Worm (Caenorhabditis elegans) whole organism, young adult: Measurements from ENCODE around the gene C25E10.5.

Source experiments
- B0019.2 ChIP-seq: fragments of 200-800 bp; sonication (Bioruptor generic); conservative IDR thresholded peaks from 2 replicates; pipeline ENCODE4 v1.3.6; 2022; ENCODE audit warnings: missing genetic modification reagents, missing genetic modification characterization, missing compliant biosample characterization
- B0035.1 ChIP-seq: sonication (generic microtip); optimal IDR thresholded peaks from 2 replicates; lab custom pipeline; 2016; ENCODE audit warnings: missing genetic modification characterization, mild to moderate bottlenecking, missing compliant biosample characterization, missing genotype, missing genetic modification reagents
- B0261.1 ChIP-seq: sonication (generic microtip); optimal IDR thresholded peaks from 2 replicates; lab custom pipeline; 2016; ENCODE audit warnings: mild to moderate bottlenecking, missing genetic modification characterization, moderate library complexity, missing compliant biosample characterization
- B0336.3 ChIP-seq: fragments of 200-800 bp; sonication (Bioruptor generic); IDR thresholded peaks from 2 replicates; pipeline ENCODE4 v1.3.6; 2022; ENCODE audit warnings: missing genetic modification characterization, missing compliant biosample characterization
- C06A6.2 ChIP-seq: fragments of 200-800 bp; sonication (Bioruptor generic); conservative IDR thresholded peaks from 2 replicates; pipeline ENCODE4 v1.3.6; 2022; ENCODE audit warnings: missing genetic modification characterization, missing compliant biosample characterization
- K11D2.4 ChIP-seq: fragments of 200-800 bp; sonication (Bioruptor generic); IDR thresholded peaks from 2 replicates; pipeline ENCODE4 v1.3.6; 2022; ENCODE audit warnings: missing genetic modification reagents, missing genetic modification characterization, missing compliant biosample characterization
- ama-1 ChIP-seq, 3 experiments: fragments of 150-350 bp in 1 of 3; sonication (generic microtip) in 2 of 3; optimal IDR thresholded peaks; 2 replicates each; lab custom pipeline; 2014 to 2018; ENCODE audit warnings: missing biosample characterization in 2 of 3, missing genetic modification characterization in 2 of 3, missing genetic modification reagents in 2 of 3
- aptf-2 ChIP-seq: fragments of 200-800 bp; sonication (Bioruptor generic); conservative IDR thresholded peaks from 2 replicates; pipeline ENCODE4 v1.3.6; 2022; ENCODE audit warnings: missing genetic modification reagents, missing genetic modification characterization, missing compliant biosample characterization
- athp-1 ChIP-seq: sonication (generic microtip); optimal IDR thresholded peaks from 2 replicates; lab custom pipeline; 2017; ENCODE audit warnings: mild to moderate bottlenecking, missing genetic modification characterization, missing compliant biosample characterization
- ccch-3 ChIP-seq: fragments of 200-800 bp; sonication (Bioruptor generic); optimal IDR thresholded peaks from 2 replicates; lab custom pipeline; 2018; ENCODE audit warnings: mild to moderate bottlenecking, missing genetic modification characterization, missing compliant biosample characterization
- efl-1 ChIP-seq: fragments of 150-350 bp; optimal IDR thresholded peaks from 2 replicates; lab custom pipeline; 2014; ENCODE audit warnings: missing biosample characterization, missing genetic modification reagents, missing genetic modification characterization
- egrh-3 ChIP-seq: fragments of 200-800 bp; sonication (Bioruptor generic); IDR thresholded peaks from 2 replicates; pipeline ENCODE4 v1.3.6; 2022; ENCODE audit warnings: missing genetic modification reagents, missing genetic modification characterization, missing compliant biosample characterization
- hmg-20 ChIP-seq: fragments of 200-800 bp; sonication (Bioruptor generic); IDR thresholded peaks from 2 replicates; pipeline ENCODE4 v1.3.6; 2022; ENCODE audit warnings: missing genetic modification reagents, missing genetic modification characterization, missing compliant biosample characterization
- lsy-27 ChIP-seq: sonication (generic microtip); optimal IDR thresholded peaks from 2 replicates; lab custom pipeline; 2017; ENCODE audit warnings: missing genetic modification characterization, mild to moderate bottlenecking, missing compliant biosample characterization, antibody characterized with exemption, missing genotype, borderline replicate concordance; ENCODE audit not compliant: insufficient read depth
- madf-6 ChIP-seq: fragments of 200-800 bp; sonication (Bioruptor generic); IDR thresholded peaks from 2 replicates; pipeline ENCODE4 v1.3.6; 2022; ENCODE audit warnings: missing genetic modification reagents, missing genetic modification characterization, missing compliant biosample characterization
- madf-8 ChIP-seq: fragments of 200-800 bp; sonication (Bioruptor generic); conservative IDR thresholded peaks from 2 replicates; pipeline ENCODE4 v1.3.6; 2022; ENCODE audit warnings: missing genetic modification reagents, missing genetic modification characterization, missing compliant biosample characterization
- nfyb-1 ChIP-seq: fragments of 200-800 bp; sonication (Bioruptor generic); IDR thresholded peaks from 2 replicates; pipeline ENCODE4 v1.3.6; 2022; ENCODE audit warnings: missing genetic modification reagents, missing genetic modification characterization, missing compliant biosample characterization
- pha-4 ChIP-seq: fragments of 150-350 bp; sonication (generic microtip); optimal IDR thresholded peaks from 2 replicates; lab custom pipeline; 2014; ENCODE audit warnings: missing biosample characterization, missing genetic modification reagents, missing genetic modification characterization
- repo-1 ChIP-seq: sonication (generic microtip); optimal IDR thresholded peaks from 2 replicates; lab custom pipeline; 2017; ENCODE audit warnings: mild to moderate bottlenecking, missing genetic modification characterization, missing compliant biosample characterization
- rpc-1 ChIP-seq, 2 experiments: fragments of 150-350 bp in 1 of 2; sonication (generic microtip) in 1 of 2; optimal IDR thresholded peaks; 2 replicates each; lab custom pipeline; 2014 to 2018; ENCODE audit warnings: missing biosample characterization in 1 of 2, missing genetic modification characterization in 1 of 2, missing genetic modification reagents in 1 of 2, missing genotype in 1 of 2
- sdz-38 ChIP-seq: sonication (generic microtip); optimal IDR thresholded peaks from 2 replicates; lab custom pipeline; 2016; ENCODE audit warnings: missing genotype, missing genetic modification characterization, missing compliant biosample characterization
- sea-2 ChIP-seq: fragments of 200-800 bp; sonication (Bioruptor generic); IDR thresholded peaks from 2 replicates; pipeline ENCODE4 v1.3.6; 2022; ENCODE audit warnings: missing genetic modification characterization, missing compliant biosample characterization
- snpc-3.4 ChIP-seq: sonication (generic microtip); optimal IDR thresholded peaks from 2 replicates; lab custom pipeline; 2017; ENCODE audit warnings: missing genetic modification characterization, mild to moderate bottlenecking, missing compliant biosample characterization, antibody characterized with exemption, moderate library complexity, missing genotype, missing genetic modification reagents
- tbp1 ChIP-seq: fragments of 200-800 bp; sonication (Bioruptor generic); optimal IDR thresholded peaks from 2 replicates; lab custom pipeline; 2018; ENCODE audit warnings: mild to moderate bottlenecking, missing genetic modification characterization, missing compliant biosample characterization
- tbx-9 ChIP-seq: sonication (generic microtip); optimal IDR thresholded peaks from 2 replicates; lab custom pipeline; 2016; ENCODE audit warnings: borderline replicate concordance, missing genetic modification characterization, inconsistent platforms, missing compliant biosample characterization
- unc-130 ChIP-seq: sonication (generic microtip); optimal IDR thresholded peaks from 2 replicates; lab custom pipeline; 2016; ENCODE audit warnings: missing genetic modification reagents, missing genetic modification characterization, missing compliant biosample characterization
- unc-62 ChIP-seq: fragments of 150-350 bp; optimal IDR thresholded peaks from 2 replicates; lab custom pipeline; 2014; ENCODE audit warnings: missing biosample characterization, missing genetic modification reagents, missing genetic modification characterization
- ztf-22 ChIP-seq: fragments of 200-800 bp; sonication (Bioruptor generic); optimal IDR thresholded peaks from 2 replicates; lab custom pipeline; 2018; ENCODE audit warnings: mild to moderate bottlenecking, missing genetic modification characterization, moderate library complexity, missing compliant biosample characterization
- ztf-26 ChIP-seq: sonication (generic microtip); optimal IDR thresholded peaks from 2 replicates; lab custom pipeline; 2017; ENCODE audit warnings: missing genetic modification characterization, missing compliant biosample characterization

Gene C25E10.5

ce11 chrV:8984783-8985182 is 45.6 kb upstream of the C25E10.5 start:
- TF ChIP-seq B0019.2 (GFP tag; lab: Robert Waterston, UW) (no peak), egrh-3 (GFP tag; lab: Robert Waterston, UW) (no peak), nfyb-1 (GFP tag; lab: Robert Waterston, UW) (no peak), ztf-22 (GFP tag; lab: Kevin White, UChicago) (no peak), tbx-9 (tag; lab: Kevin White, UChicago) (no peak), repo-1 (no peak), pha-4 (no peak), lsy-27 (no peak), madf-8 (no peak), B0261.1 (tag; lab: Kevin White, UChicago) (no peak), ztf-26 (no peak), ccch-3 (no peak), sea-2 (GFP tag; lab: Robert Waterston, UW) (no peak)

ce11 chrV:8985740-8986139 is 44.6 kb upstream of the C25E10.5 start, which contains the start of gene str-85:
Gene str-85 (minus strand): TSS chrV:8985840.
- TF ChIP-seq madf-6 (GFP tag; lab: Robert Waterston, UW) (no peak), efl-1 (GFP tag; lab: Kevin White, UChicago) (no peak), snpc-3.4 (no peak)

- no peak for TF ChIP-seq lsy-27
- TF ChIP-seq sdz-38 (tag; lab: Kevin White, UChicago) = no peak
- TF ChIP-seq ccch-3 = no peak
- TF ChIP-seq nfyb-1 (GFP tag; lab: Robert Waterston, UW) = no peak
- no peak for TF ChIP-seq B0019.2 (GFP tag; lab: Robert Waterston, UW)
- TF ChIP-seq snpc-3.4 = no peak
- TF ChIP-seq K11D2.4 (GFP tag; lab: Robert Waterston, UW) = no peak
- TF ChIP-seq madf-6 (GFP tag; lab: Robert Waterston, UW) = no peak
- no peak for TF ChIP-seq C06A6.2 (GFP tag; lab: Robert Waterston, UW)
- TF ChIP-seq hmg-20 (GFP tag; lab: Robert Waterston, UW) = no peak
- no peak for TF ChIP-seq athp-1 (tag; lab: Kevin White, UChicago)
- TF ChIP-seq ama-1 (optimal IDR thresholded peaks at IDR 0.05; lab: Kevin White, UChicago) = no peak
- TF ChIP-seq ama-1 (GFP tag; optimal IDR thresholded peaks at IDR 0.05; lab: Kevin White, UChicago) = no peak
- TF ChIP-seq B0336.3 (GFP tag; lab: Robert Waterston, UW) = no peak
Measured at ce11 chrV:8988104-8988503, 42.2 kb upstream of the C25E10.5 start, which contains the start of gene str-87. Gene str-87 (minus strand): TSS chrV:8988204.

- no peak for TF ChIP-seq pha-4
- no peak for TF ChIP-seq B0035.1 (tag; lab: Kevin White, UChicago)
- no peak for TF ChIP-seq ztf-22 (GFP tag; lab: Kevin White, UChicago)
Measured at ce11 chrV:8990194-8990649, 40.1 kb upstream of the C25E10.5 start, which contains the start of gene F59E11.7. Gene F59E11.7 (plus strand): TSS chrV:8990244.

- TF ChIP-seq unc-130 (GFP tag; lab: Kevin White, UChicago) (no peak), B0019.2 (GFP tag; lab: Robert Waterston, UW) (no peak), tbp1 (GFP tag; lab: Kevin White, UChicago) (no peak), hmg-20 (GFP tag; lab: Robert Waterston, UW) (no peak)
Measured at ce11 chrV:8991679-8992078, 38.7 kb upstream of the C25E10.5 start, which contains the start of gene F59E11.6. Gene F59E11.6 (plus strand): TSS chrV:8991789.

- TF ChIP-seq unc-62 = no peak
- no peak for TF ChIP-seq rpc-1 (optimal IDR thresholded peaks at IDR 0.05; lab: Kevin White, UChicago)
- TF ChIP-seq rpc-1 (tag; optimal IDR thresholded peaks at IDR 0.05; lab: Kevin White, UChicago) = no peak
- TF ChIP-seq nfyb-1 (GFP tag; lab: Robert Waterston, UW) = no peak
- TF ChIP-seq aptf-2 (GFP tag; lab: Robert Waterston, UW) = no peak
Measured at ce11 chrV:8994272-8994671, 36.1 kb upstream of the C25E10.5 start.
